Worm (Caenorhabditis elegans) whole organism, L3 larva: ENCODE measurements around the gene hecw-1.
"Not testable (repeated sequence)": the region's sequence is repeated elsewhere in the genome, so short reads cannot be mapped to it uniquely, and the experiment has no call there.

Source experiments
- aly-2 ChIP-seq: fragments of 150-350 bp; optimal IDR thresholded peaks from 2 replicates; lab custom pipeline; 2014; ENCODE audit warnings: missing biosample characterization, missing genetic modification characterization
- ama-1 ChIP-seq: fragments of 150-350 bp; optimal IDR thresholded peaks from 2 replicates; lab custom pipeline; 2018
- egl-5 ChIP-seq: fragments of 150-350 bp; optimal IDR thresholded peaks from 2 replicates; lab custom pipeline; 2017; ENCODE audit warnings: missing biosample characterization, missing genetic modification reagents, missing genetic modification characterization, inconsistent platforms
- eor-1 ChIP-seq, 2 experiments: fragments of 150-350 bp; optimal IDR thresholded peaks; 2 replicates each; lab custom pipeline; 2014 to 2018; ENCODE audit warnings: missing biosample characterization in 2 of 2, missing genetic modification characterization in 2 of 2
- fkh-10 ChIP-seq: sonication (generic microtip); optimal IDR thresholded peaks from 2 replicates; lab custom pipeline; 2017; ENCODE audit warnings: missing biosample characterization, missing genetic modification reagents, missing genetic modification characterization
- fos-1 ChIP-seq: fragments of 150-350 bp; optimal IDR thresholded peaks from 2 replicates; lab custom pipeline; 2014; ENCODE audit warnings: missing biosample characterization, missing genetic modification characterization
- hmg-11 ChIP-seq: sonication (generic microtip); optimal IDR thresholded peaks from 2 replicates; lab custom pipeline; 2016; ENCODE audit warnings: missing genetic modification characterization, missing compliant biosample characterization
- lin-39 ChIP-seq: fragments of 150-350 bp; optimal IDR thresholded peaks from 2 replicates; lab custom pipeline; 2018; ENCODE audit warnings: missing biosample characterization, missing genetic modification reagents, missing genetic modification characterization
- pqm-1 ChIP-seq: fragments of 150-350 bp; optimal IDR thresholded peaks from 2 replicates; lab custom pipeline; 2017; ENCODE audit warnings: missing biosample characterization, missing genetic modification characterization, inconsistent platforms
- tbx-2 ChIP-seq: sonication (generic microtip); optimal IDR thresholded peaks from 2 replicates; lab custom pipeline; 2016; ENCODE audit warnings: mild to moderate bottlenecking, missing genetic modification characterization, missing compliant biosample characterization
- unc-62 ChIP-seq: fragments of 150-350 bp; sonication (generic microtip); optimal IDR thresholded peaks from 4 replicates; lab custom pipeline; 2014; ENCODE audit warnings: missing biosample characterization, missing genetic modification reagents, missing genetic modification characterization
- ztf-4 ChIP-seq: fragments of 150-350 bp; optimal IDR thresholded peaks from 2 replicates; lab custom pipeline; 2014; ENCODE audit warnings: missing biosample characterization, missing genetic modification characterization

The hecw-1 gene

DNA sequence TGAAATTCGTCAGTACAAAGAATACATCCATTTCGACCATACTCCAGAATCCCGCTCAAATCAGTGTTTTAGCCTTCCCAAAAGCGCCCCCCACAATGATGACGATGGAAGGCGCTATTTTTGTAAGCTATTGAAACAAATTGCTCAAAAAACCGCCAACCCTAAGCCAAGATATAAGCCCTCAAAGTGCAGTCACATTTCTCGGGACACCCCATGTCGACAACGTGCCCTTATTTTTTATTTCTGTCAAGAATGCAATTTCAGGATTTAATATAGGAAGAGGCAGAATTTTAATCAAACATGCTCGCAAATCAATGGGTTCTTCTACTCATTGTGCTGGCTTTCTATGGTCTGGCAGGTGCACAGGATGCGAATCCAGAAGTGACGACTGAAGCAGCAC is 57.0 kb downstream of the hecw-1 start, which contains the start of gene Y53G8AR.1:
Y53G8AR.1 (plus strand) TSS at position 301 of the 400 bp plus-strand sequence.
- not testable (repeated sequence) for TF ChIP-seq hmg-11, egl-5, tbx-2 (tag; lab: Kevin White, UChicago)

- TF ChIP-seq unc-62 (GFP tag; lab: Kevin White, UChicago) (no peak), fos-1 (no peak), pqm-1 (tag; lab: Kevin White, UChicago) (no peak), ztf-4 (tag; lab: Kevin White, UChicago) (no peak), eor-1 (tag; optimal IDR thresholded peaks at IDR 0.05; lab: Kevin White, UChicago) (no peak), egl-5 (tag; lab: Kevin White, UChicago) (no peak)
Observed at ce11 chrIII:3331767-3332166, 58.0 kb downstream of the hecw-1 start.

- TF ChIP-seq aly-2 (tag; lab: Kevin White, UChicago) (no peak), fkh-10 (GFP tag; lab: Kevin White, UChicago) (no peak), lin-39 (tag; lab: Kevin White, UChicago) (no peak), ama-1 (no peak)
Observed at ce11 chrIII:3329467-3329866, 60.3 kb downstream of the hecw-1 start.
